Worm (Caenorhabditis elegans): Measurements from ENCODE around the gene Y9C9A.13.

ce11 chrIV:5002448-5002847 is 33.1 kb upstream of the Y9C9A.13 start, which contains the start of gene pes-1:
- TF ChIP-seq flt-1 (GFP tag; IDR thresholded peaks at IDR 0.05), result no peak
- no peak for TF ChIP-seq T22C8.4 (GFP tag; IDR thresholded peaks at IDR 0.05)
- no peak for TF ChIP-seq ztf-29 (GFP tag; IDR thresholded peaks at IDR 0.05)
- no peak for TF ChIP-seq med-1 (GFP tag; optimal IDR thresholded peaks at IDR 0.05; ENCODE audit: insufficient read depth)
- no peak for TF ChIP-seq ref-1 (GFP tag; conservative IDR thresholded peaks at IDR 0.05)
